Fruit fly (Drosophila melanogaster) whole organism, pupa: ENCODE results near the gene CG13306.

Source experiments
- CG10348 ChIP-seq: fragments of 200-800 bp; sonication (Bioruptor generic); IDR thresholded peaks from 2 replicates; pipeline ENCODE4 v1.3.6; 2022; ENCODE audit warnings: missing biosample characterization, missing genetic modification characterization
- CG12605 ChIP-seq: fragments of 200-800 bp; sonication (Bioruptor generic); IDR thresholded peaks from 2 replicates; pipeline ENCODE4 v1.3.6; 2022; ENCODE audit warnings: missing biosample characterization, missing genetic modification characterization
- CG13204 ChIP-seq: fragments of 200-800 bp; sonication (Bioruptor generic); optimal IDR thresholded peaks from 2 replicates; lab custom pipeline; 2018; ENCODE audit warnings: missing biosample characterization, mild to moderate bottlenecking, missing genetic modification characterization, moderate library complexity
- CG14655 ChIP-seq: fragments of 200-800 bp; sonication (Bioruptor generic); optimal IDR thresholded peaks from 3 replicates; lab custom pipeline; 2017; ENCODE audit warnings: mild to moderate bottlenecking, missing biosample characterization, missing genetic modification reagents, missing genetic modification characterization
- CG15710 ChIP-seq: fragments of 200-800 bp; sonication (Bioruptor generic); optimal IDR thresholded peaks from 2 replicates; lab custom pipeline; 2018; ENCODE audit warnings: missing biosample characterization, mild to moderate bottlenecking, missing genetic modification characterization, moderate library complexity
- CG17806 ChIP-seq: fragments of 200-800 bp; sonication (Bioruptor generic); optimal IDR thresholded peaks from 2 replicates; lab custom pipeline; 2018; ENCODE audit warnings: missing biosample characterization, mild to moderate bottlenecking, missing genetic modification characterization, moderate library complexity
- CG32121 ChIP-seq: fragments of 200-800 bp; sonication (Bioruptor generic); IDR thresholded peaks from 2 replicates; pipeline ENCODE4 v1.3.6; 2022; ENCODE audit warnings: missing biosample characterization, missing genetic modification characterization
- CG34367 ChIP-seq: fragments of 200-800 bp; sonication (Bioruptor generic); optimal IDR thresholded peaks from 2 replicates; lab custom pipeline; 2018; ENCODE audit warnings: missing biosample characterization, mild to moderate bottlenecking, missing genetic modification characterization
- CG4496 ChIP-seq: fragments of 200-800 bp; sonication (Bioruptor generic); IDR thresholded peaks from 3 replicates; pipeline ENCODE4 v1.3.6; 2022; ENCODE audit warnings: missing biosample characterization, missing genetic modification characterization
- CG8159 ChIP-seq: fragments of 200-800 bp; sonication (Bioruptor generic); optimal IDR thresholded peaks from 3 replicates; lab custom pipeline; 2018; ENCODE audit warnings: missing biosample characterization, mild to moderate bottlenecking, missing genetic modification characterization, moderate library complexity
- CG8301 ChIP-seq: fragments of 200-800 bp; sonication (Bioruptor generic); optimal IDR thresholded peaks from 2 replicates; lab custom pipeline; 2018; ENCODE audit warnings: missing biosample characterization, mild to moderate bottlenecking, missing genetic modification characterization
- CG9948 ChIP-seq: fragments of 200-800 bp; sonication (Bioruptor generic); optimal IDR thresholded peaks from 2 replicates; lab custom pipeline; 2018; ENCODE audit warnings: missing biosample characterization, mild to moderate bottlenecking, missing genetic modification characterization, moderate library complexity
- D1 ChIP-seq: fragments of 200-800 bp; sonication (Bioruptor generic); optimal IDR thresholded peaks from 2 replicates; lab custom pipeline; 2018; ENCODE audit warnings: missing biosample characterization, mild to moderate bottlenecking, missing genetic modification characterization, moderate library complexity
- EcR ChIP-seq: fragments of 200-800 bp; sonication (Bioruptor generic); optimal IDR thresholded peaks from 3 replicates; lab custom pipeline; 2019; ENCODE audit warnings: missing biosample characterization, missing genetic modification characterization, mild to moderate bottlenecking, moderate library complexity, missing genetic modification reagents
- Ets98B ChIP-seq: fragments of 200-800 bp; sonication (Bioruptor generic); IDR thresholded peaks from 2 replicates; pipeline ENCODE4 v1.3.6; 2022; ENCODE audit warnings: missing biosample characterization, missing genetic modification characterization
- Pif1A ChIP-seq: fragments of 200-800 bp; sonication (Bioruptor generic); optimal IDR thresholded peaks from 3 replicates; lab custom pipeline; 2016; ENCODE audit warnings: missing biosample characterization, missing genetic modification characterization
- Pif1B ChIP-seq: fragments of 200-800 bp; sonication (Bioruptor generic); optimal IDR thresholded peaks from 3 replicates; lab custom pipeline; 2016; ENCODE audit warnings: missing biosample characterization, missing genetic modification characterization
- Snoo ChIP-seq: fragments of 200-800 bp; sonication (Bioruptor generic); optimal IDR thresholded peaks from 3 replicates; lab custom pipeline; 2017; ENCODE audit warnings: missing biosample characterization, mild to moderate bottlenecking, missing genetic modification characterization, inconsistent platforms
- fd96Ca ChIP-seq: fragments of 200-800 bp; sonication (Bioruptor generic); IDR thresholded peaks from 3 replicates; pipeline ENCODE4 v1.3.6; 2022; ENCODE audit warnings: missing biosample characterization, missing genetic modification characterization
- gl ChIP-seq: fragments of 200-800 bp; sonication (Bioruptor generic); optimal IDR thresholded peaks from 2 replicates; lab custom pipeline; 2018; ENCODE audit warnings: missing biosample characterization, mild to moderate bottlenecking, missing genetic modification characterization
- rn ChIP-seq: fragments of 200-800 bp; sonication (Bioruptor generic); IDR thresholded peaks from 2 replicates; pipeline ENCODE4 v1.3.6; 2022; ENCODE audit warnings: missing biosample characterization, missing genetic modification characterization

Gene CG13306

dm6 chr3L:8726317-8726841, 23.1 kb downstream of the CG13306 start, which contains the start of gene Cp18:
Gene Cp18 (plus strand): TSS chr3L:8726791.
- TF ChIP-seq CG12605 (GFP tag; lab: Robert Waterston, UW) (no peak), CG32121 (GFP tag; lab: Robert Waterston, UW) (no peak), Pif1B (GFP tag; lab: Kevin White, UChicago) (no peak), CG14655 (GFP tag; lab: Kevin White, UChicago) (no peak), CG9948 (tag; lab: Kevin White, UChicago) (no peak), CG15710 (tag; lab: Kevin White, UChicago) (no peak), CG4496 (no peak), Pif1A (GFP tag; lab: Kevin White, UChicago) (no peak)

DNA sequence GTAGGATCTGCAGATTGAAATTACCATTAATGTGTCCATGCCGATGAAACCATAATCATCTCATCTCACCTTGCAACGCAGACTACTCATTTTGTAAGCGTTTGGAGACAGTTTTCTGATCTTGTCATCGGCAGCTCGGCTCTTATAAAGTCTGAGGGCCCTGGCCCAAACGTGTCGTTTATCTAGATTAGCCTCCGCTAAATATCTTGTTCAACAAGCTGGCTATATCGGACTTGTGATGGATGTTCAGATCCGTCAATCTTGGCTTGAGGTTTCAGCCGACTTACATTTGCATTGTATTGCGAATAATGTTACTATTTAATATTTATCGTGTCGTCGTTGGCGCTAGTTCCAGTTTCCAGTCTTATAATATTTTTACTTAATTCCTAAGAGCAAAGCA, 23.9 kb downstream of the CG13306 start, which contains the start of gene CG43965:
TSS of gene CG43965 (minus strand) at position 101 of the 400 bp plus-strand sequence.
- TF ChIP-seq D1 (tag; lab: Kevin White, UChicago) (no peak), CG17806 (tag; lab: Kevin White, UChicago) (no peak), CG14655 (GFP tag; lab: Kevin White, UChicago) (no peak), Pif1A (GFP tag; lab: Kevin White, UChicago) (no peak), CG32121 (GFP tag; lab: Robert Waterston, UW) (no peak), CG10348 (GFP tag; lab: Robert Waterston, UW) (no peak), EcR (GFP tag; lab: Kevin White, UChicago) (no peak), CG12605 (GFP tag; lab: Robert Waterston, UW) (no peak), Snoo (no peak), Pif1B (GFP tag; lab: Kevin White, UChicago) (no peak), CG34367 (tag; lab: Kevin White, UChicago) (no peak)

DNA sequence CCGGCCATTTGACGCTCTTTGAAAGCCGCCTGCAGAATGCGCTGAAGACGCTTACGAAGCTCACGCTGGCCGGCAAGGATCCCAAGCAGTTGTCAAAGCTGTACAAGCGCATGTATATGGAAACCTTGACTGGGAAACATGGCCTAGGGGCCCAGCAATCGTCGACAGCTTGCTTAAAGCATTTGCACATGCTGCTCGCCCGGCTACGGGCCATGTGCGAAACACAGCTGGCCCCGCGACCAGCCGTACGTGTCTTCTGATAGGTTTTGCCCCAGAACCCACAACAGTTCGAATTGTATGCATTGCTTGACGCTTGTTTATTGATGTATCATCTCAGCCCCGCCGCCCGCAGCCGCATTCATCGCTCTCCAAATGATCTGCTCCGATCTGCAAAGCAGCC, 24.3 kb downstream of the CG13306 start:
- TF ChIP-seq CG14655 (GFP tag; lab: Kevin White, UChicago): no peak
- no peak for TF ChIP-seq gl (tag; lab: Kevin White, UChicago)
- no peak for TF ChIP-seq Snoo
- no peak for TF ChIP-seq CG12605 (GFP tag; lab: Robert Waterston, UW)
- TF ChIP-seq, all 21 proteins: peak for 0

dm6 chr3L:8721145-8721544, 28.4 kb downstream of the CG13306 start, which contains the start of the genes CG32022 and CG6511:
Gene CG32022 (minus strand): TSS chr3L:8721272.
Gene CG6511 (plus strand): TSS chr3L:8721324.
- TF ChIP-seq CG17806 (tag; lab: Kevin White, UChicago): peak; percentile 96
- peak; percentile 93 for TF ChIP-seq Ets98B
- TF ChIP-seq CG12605 (GFP tag; lab: Robert Waterston, UW): peak; percentile 91
- TF ChIP-seq Pif1A (GFP tag; lab: Kevin White, UChicago): peak; percentile 97
- TF ChIP-seq CG4496: peak; percentile 97
- TF ChIP-seq CG10348 (GFP tag; lab: Robert Waterston, UW): peak; percentile 97
- TF ChIP-seq CG15710 (tag; lab: Kevin White, UChicago): peak; percentile 98
- TF ChIP-seq rn (GFP tag; lab: Robert Waterston, UW): peak; percentile 97
- peak; percentile 98 for TF ChIP-seq CG8159 (tag; lab: Kevin White, UChicago)
- peak; percentile 96 for TF ChIP-seq CG34367 (tag; lab: Kevin White, UChicago)
- peak; percentile 97 for TF ChIP-seq CG32121 (GFP tag; lab: Robert Waterston, UW)
- TF ChIP-seq Pif1B (GFP tag; lab: Kevin White, UChicago): peak; percentile 89
- no peak for TF ChIP-seq D1 (tag; lab: Kevin White, UChicago)
- TF ChIP-seq CG9948 (tag; lab: Kevin White, UChicago): peak; percentile 98
- TF ChIP-seq CG13204: peak; percentile 87
- peak; percentile 96 for TF ChIP-seq fd96Ca (GFP tag; lab: Robert Waterston, UW)
- peak; percentile 98 for TF ChIP-seq Snoo
- TF ChIP-seq CG8301 (tag; lab: Kevin White, UChicago): peak; percentile 98
- peak; percentile 98 for TF ChIP-seq CG14655 (GFP tag; lab: Kevin White, UChicago)
- TF ChIP-seq gl (tag; lab: Kevin White, UChicago): peak; percentile 92
- no peak for TF ChIP-seq EcR (GFP tag; lab: Kevin White, UChicago)

dm6 chr3L:8719990-8720559, 29.5 kb downstream of the CG13306 start, which contains the start of gene SrpRbeta:
Gene SrpRbeta (minus strand): TSS chr3L:8720225.
- TF ChIP-seq Snoo: peak; percentile 30
- peak; percentile 4 for TF ChIP-seq Pif1A (GFP tag; lab: Kevin White, UChicago)
- TF ChIP-seq Ets98B: no peak
- no peak for TF ChIP-seq Pif1B (GFP tag; lab: Kevin White, UChicago)
- TF ChIP-seq CG9948 (tag; lab: Kevin White, UChicago): no peak
- no peak for TF ChIP-seq fd96Ca (GFP tag; lab: Robert Waterston, UW)
- TF ChIP-seq, all 21 proteins: peak for 2

- TF ChIP-seq CG34367 (tag; lab: Kevin White, UChicago) (no peak), Ets98B (no peak), D1 (tag; lab: Kevin White, UChicago) (peak; percentile 90)
Observed at dm6 chr3L:8718602-8719001, 30.9 kb downstream of the CG13306 start.
